Worm (Caenorhabditis elegans): Measurements from ENCODE around the gene T05A7.12.

DNA sequence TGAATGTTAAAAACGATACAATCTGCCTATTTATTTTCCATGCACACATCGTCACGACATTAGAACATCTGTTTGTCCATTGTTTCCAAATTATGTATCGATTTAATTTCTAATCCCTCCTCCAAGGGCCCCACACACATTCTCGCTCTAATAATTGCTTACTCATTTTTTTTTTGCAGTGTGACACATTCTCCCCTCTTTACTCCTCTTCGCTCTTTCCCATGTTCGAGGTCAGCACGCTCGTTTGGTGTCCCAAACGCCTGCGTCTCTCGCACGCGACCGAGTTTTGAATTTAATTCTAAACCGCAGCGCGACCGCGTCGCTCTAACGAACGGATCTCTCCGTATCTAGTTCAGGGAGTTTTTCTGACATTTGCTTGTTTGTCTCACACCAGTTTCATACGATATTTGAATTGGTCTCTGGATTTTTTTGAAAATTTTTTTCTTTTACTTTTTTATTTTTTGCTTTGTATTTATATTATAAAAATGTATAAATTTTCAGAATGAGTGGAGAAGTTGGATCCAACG lies 9.6 kb upstream of the T05A7.12 start, which contains the start of the genes clec-140 and hmg-11:
- TF ChIP-seq ama-1 (optimal IDR thresholded peaks at IDR 0.05) (no peak), snpc-1.2 (GFP tag; IDR thresholded peaks at IDR 0.05) (no peak), nhr-77 (tag; optimal IDR thresholded peaks at IDR 0.05) (peak; percentile 67), unc-39 (tag; optimal IDR thresholded peaks at IDR 0.05) (no peak), F49E8.2 (tag; optimal IDR thresholded peaks at IDR 0.05; ENCODE audit: borderline replicate concordance) (no peak), unc-62 (GFP tag; optimal IDR thresholded peaks at IDR 0.05 in 1 of 2) (no peak), unc-62 (tag; optimal IDR thresholded peaks at IDR 0.05) (no peak), mep-1 (tag; optimal IDR thresholded peaks at IDR 0.05) (no peak), nhr-25 (tag; optimal IDR thresholded peaks at IDR 0.05; ENCODE audit: borderline replicate concordance, insufficient read depth) (peak; percentile 61), lin-15B (tag; optimal IDR thresholded peaks at IDR 0.05) (no peak), ceh-82 (tag; optimal IDR thresholded peaks at IDR 0.05) (no peak), R02D3.7 (tag; optimal IDR thresholded peaks at IDR 0.05) (no peak)
